Fruit fly (Drosophila melanogaster) whole organism, wandering third instar larva: ENCODE measurements around the gene CG10462.
A peak's percentile ranks its signal among the peaks of the same experiment; 100 is the strongest.

Experiments used
- Abd-B ChIP-seq: fragments of >200 bp; optimal IDR thresholded peaks from 2 replicates; lab custom pipeline; 2017; ENCODE audit warnings: missing biosample characterization, missing genetic modification characterization
- CG32264 ChIP-seq: fragments of 200-800 bp; sonication (Bioruptor generic); optimal IDR thresholded peaks from 2 replicates; lab custom pipeline; 2016; ENCODE audit warnings: missing biosample characterization, missing genetic modification characterization
- CG9705 ChIP-seq: fragments of 200-800 bp; sonication (Bioruptor generic); optimal IDR thresholded peaks from 2 replicates; lab custom pipeline; 2018; ENCODE audit warnings: missing biosample characterization, mild to moderate bottlenecking, missing genetic modification characterization
- CrebA ChIP-seq: fragments of 200-800 bp; sonication (Bioruptor generic); optimal IDR thresholded peaks from 2 replicates; lab custom pipeline; 2016; ENCODE audit warnings: missing biosample characterization, mild to moderate bottlenecking, missing genetic modification characterization, borderline replicate concordance
- Dfd ChIP-seq: fragments of >200 bp; optimal IDR thresholded peaks from 2 replicates; lab custom pipeline; 2017; ENCODE audit warnings: missing biosample characterization, missing genetic modification characterization
- Dif ChIP-seq: fragments of 200-275, 200-300 bp; sonication (Bioruptor generic); optimal IDR thresholded peaks from 2 replicates; lab custom pipeline; 2018; ENCODE audit warnings: missing biosample characterization, missing genetic modification characterization; ENCODE audit not compliant: partially characterized antibody
- GATAd ChIP-seq: sonication (Bioruptor generic); optimal IDR thresholded peaks from 2 replicates; lab custom pipeline; 2016; ENCODE audit warnings: missing biosample characterization, missing genetic modification characterization
- HLH106 ChIP-seq: fragments of 200-800 bp; optimal IDR thresholded peaks from 3 replicates; lab custom pipeline; 2019; ENCODE audit warnings: missing biosample characterization, mild to moderate bottlenecking, missing genetic modification characterization, moderate library complexity
- Hnf4 ChIP-seq: fragments of 200-800 bp; sonication (Bioruptor generic); optimal IDR thresholded peaks from 2 replicates; lab custom pipeline; 2016; ENCODE audit warnings: missing biosample characterization, mild to moderate bottlenecking, missing genetic modification characterization
- Hr78 ChIP-seq: fragments of >200 bp; optimal IDR thresholded peaks from 2 replicates; lab custom pipeline; 2017; ENCODE audit warnings: missing biosample characterization, missing genetic modification characterization
- Hr83 ChIP-seq: fragments of 200-300 bp; sonication (Bioruptor generic); optimal IDR thresholded peaks from 2 replicates; lab custom pipeline; 2016; ENCODE audit warnings: missing biosample characterization, mild to moderate bottlenecking, missing genetic modification characterization, moderate library complexity; ENCODE audit not compliant: poor library complexity, severe bottlenecking
- Jra ChIP-seq: sonication (Bioruptor generic); optimal IDR thresholded peaks from 2 replicates; lab custom pipeline; 2016; ENCODE audit warnings: missing biosample characterization, missing genetic modification characterization
- Mio ChIP-seq: sonication (Bioruptor generic); optimal IDR thresholded peaks from 2 replicates; lab custom pipeline; 2016; ENCODE audit warnings: missing biosample characterization, missing genetic modification characterization
- Myc ChIP-seq: fragments of >200 bp; optimal IDR thresholded peaks from 2 replicates; lab custom pipeline; 2017
- N ChIP-seq: fragments of >200 bp; optimal IDR thresholded peaks from 2 replicates; lab custom pipeline; 2018; ENCODE audit warnings: missing biosample characterization, missing external identifiers, missing genetic modification characterization
- OdsH ChIP-seq: fragments of 200-800 bp; sonication (Bioruptor generic); optimal IDR thresholded peaks from 2 replicates; lab custom pipeline; 2016; ENCODE audit warnings: missing biosample characterization, mild to moderate bottlenecking, missing genetic modification characterization
- Rel ChIP-seq, 2 experiments: fragments of 200-800 bp; sonication (Bioruptor generic) in 1 of 2; optimal IDR thresholded peaks; 2 replicates in 1 of 2; 3 replicates in 1 of 2; lab custom pipeline; 2016 to 2019; ENCODE audit warnings: mild to moderate bottlenecking in 2 of 2, missing biosample characterization in 2 of 2, missing genetic modification characterization in 2 of 2, moderate library complexity in 1 of 2
- Sp1 ChIP-seq: fragments of 200-800 bp; sonication (Bioruptor generic); optimal IDR thresholded peaks from 3 replicates; lab custom pipeline; 2019; ENCODE audit warnings: missing biosample characterization, mild to moderate bottlenecking, missing genetic modification characterization, moderate library complexity
- Vsx2 ChIP-seq: fragments of 200-300, 225-300 bp; sonication (Bioruptor generic); optimal IDR thresholded peaks from 2 replicates; lab custom pipeline; 2018; ENCODE audit warnings: missing biosample characterization, missing genetic modification characterization; ENCODE audit not compliant: partially characterized antibody
- br ChIP-seq: fragments of 200-800 bp; sonication (Bioruptor generic); optimal IDR thresholded peaks from 2 replicates; lab custom pipeline; 2016; ENCODE audit warnings: missing biosample characterization, missing genetic modification characterization
- brk ChIP-seq: fragments of 200-800 bp; sonication (Bioruptor generic); optimal IDR thresholded peaks from 2 replicates; lab custom pipeline; 2016; ENCODE audit warnings: missing biosample characterization, mild to moderate bottlenecking, missing genetic modification characterization
- dl ChIP-seq, 2 experiments: fragments of 175-275, 200-275 bp in 1 of 2; fragments of 200-275 bp in 1 of 2; sonication (Bioruptor generic); optimal IDR thresholded peaks; lab custom pipeline; 2018; ENCODE audit warnings: mild to moderate bottlenecking in 2 of 2, missing biosample characterization in 2 of 2, missing genetic modification characterization in 2 of 2, moderate library complexity in 2 of 2; ENCODE audit not compliant: partially characterized antibody in 2 of 2, insufficient read depth in 1 of 2
- dmrt93B ChIP-seq: fragments of 200-800 bp; sonication (Bioruptor generic); optimal IDR thresholded peaks from 2 replicates; lab custom pipeline; 2018; ENCODE audit warnings: missing biosample characterization, mild to moderate bottlenecking, missing genetic modification characterization
- dsf ChIP-seq: sonication (Bioruptor generic); optimal IDR thresholded peaks from 2 replicates; lab custom pipeline; 2016; ENCODE audit warnings: missing biosample characterization, missing genetic modification characterization, borderline replicate concordance
- ey ChIP-seq: fragments of 200-800 bp; sonication (Bioruptor generic); optimal IDR thresholded peaks from 2 replicates; lab custom pipeline; 2016; ENCODE audit warnings: missing biosample characterization, missing genetic modification characterization
- foxo ChIP-seq, 2 experiments: fragments of 200-800 bp; sonication (Bioruptor generic); optimal IDR thresholded peaks; 2 replicates in 1 of 2; 3 replicates in 1 of 2; lab custom pipeline; 2016 to 2017; ENCODE audit warnings: missing biosample characterization in 2 of 2, missing genetic modification characterization in 2 of 2
- fru ChIP-seq: fragments of 200-800 bp; sonication (Bioruptor generic); optimal IDR thresholded peaks from 3 replicates; lab custom pipeline; 2016; ENCODE audit warnings: missing biosample characterization, mild to moderate bottlenecking, missing genetic modification characterization
- h ChIP-seq: fragments of 200-800 bp; sonication (Bioruptor generic); optimal IDR thresholded peaks from 3 replicates; lab custom pipeline; 2016; ENCODE audit warnings: missing biosample characterization, mild to moderate bottlenecking, missing genetic modification characterization
- jim ChIP-seq: fragments of 175-275, 200-325 bp; sonication (Bioruptor generic); optimal IDR thresholded peaks from 2 replicates; lab custom pipeline; 2016; ENCODE audit warnings: missing biosample characterization, mild to moderate bottlenecking, missing genetic modification characterization
- lola ChIP-seq: fragments of >200 bp; optimal IDR thresholded peaks from 2 replicates; lab custom pipeline; 2017; ENCODE audit warnings: missing biosample characterization, missing genetic modification characterization
- pan ChIP-seq: fragments of >200 bp; optimal IDR thresholded peaks from 2 replicates; lab custom pipeline; 2017
- psq ChIP-seq: fragments of 200-800 bp; sonication (Bioruptor generic); optimal IDR thresholded peaks from 3 replicates; lab custom pipeline; 2017; ENCODE audit warnings: missing biosample characterization, mild to moderate bottlenecking, missing genetic modification characterization, moderate library complexity
- rgr ChIP-seq: fragments of 200-800 bp; sonication (Bioruptor generic); optimal IDR thresholded peaks from 3 replicates; lab custom pipeline; 2016; ENCODE audit warnings: missing biosample characterization, mild to moderate bottlenecking, missing genetic modification characterization
- sage ChIP-seq: fragments of 200-800 bp; sonication (Bioruptor generic); optimal IDR thresholded peaks from 2 replicates; lab custom pipeline; 2016; ENCODE audit warnings: missing biosample characterization, mild to moderate bottlenecking, missing genetic modification characterization
- sv ChIP-seq: fragments of 200-800 bp; sonication (Bioruptor generic); optimal IDR thresholded peaks from 3 replicates; lab custom pipeline; 2016; ENCODE audit warnings: missing biosample characterization, missing genetic modification characterization
- tai ChIP-seq: sonication (Bioruptor generic); optimal IDR thresholded peaks from 2 replicates; lab custom pipeline; 2016; ENCODE audit warnings: missing biosample characterization, missing genetic modification characterization
- usp ChIP-seq: fragments of >200 bp; optimal IDR thresholded peaks from 2 replicates; lab custom pipeline; 2017; ENCODE audit warnings: missing biosample characterization, missing genetic modification characterization
- woc ChIP-seq: sonication (Bioruptor generic); optimal IDR thresholded peaks from 2 replicates; lab custom pipeline; 2016; ENCODE audit warnings: missing biosample characterization, mild to moderate bottlenecking, missing genetic modification characterization

Gene CG10462

dm6 chr2L:19763773-19764580 lies 28.2 kb upstream of the CG10462 start, which contains the start of gene fbp:
Gene fbp, minus strand, starts transcription at chr2L:19764136.
- TF ChIP-seq Dif (no peak), HLH106 (peak; percentile 72), Jra (no peak), sage (no peak), Rel (GFP tag; optimal IDR thresholded peaks at IDR 0.05; lab: Kevin White, UChicago) (no peak), Rel (tag; optimal IDR thresholded peaks at IDR 0.05; lab: Kevin White, UChicago) (peak; percentile 46), rgr (GFP tag; lab: Kevin White, UChicago) (peak; percentile 71), Sp1 (GFP tag; lab: Kevin White, UChicago) (peak; percentile 82), woc (GFP tag; lab: Kevin White, UChicago) (peak; percentile 53), dl (GFP tag; optimal IDR thresholded peaks at IDR 0.05; lab: Kevin White, UChicago; ENCODE audit: insufficient read depth in 1 of 2, partially characterized antibody in 2 of 2) (peak in 1 of 2 experiments; percentile 3), foxo (GFP tag; optimal IDR thresholded peaks at IDR 0.05; lab: Kevin White, UChicago) (peak in 1 of 2 experiments; percentile 78), sv (GFP tag; lab: Kevin White, UChicago) (peak; percentile 39), jim (peak; percentile 54), pan (lab: Kevin White, UChicago) (no peak), h (GFP tag; lab: Kevin White, UChicago) (peak; percentile 45), Myc (lab: Kevin White, UChicago) (no peak), CG32264 (GFP tag; lab: Kevin White, UChicago) (no peak), Hnf4 (peak; percentile 31), dmrt93B (GFP tag; lab: Kevin White, UChicago) (peak; percentile 74), OdsH (peak; percentile 71), psq (GFP tag; lab: Kevin White, UChicago) (peak; percentile 79), ey (GFP tag; lab: Kevin White, UChicago) (peak; percentile 16), Hr83 (peak; percentile 49), fru (peak; percentile 27)

dm6 chr2L:19763446-19763772 lies 27.6 kb upstream of the CG10462 start:
- TF ChIP-seq psq (GFP tag; lab: Kevin White, UChicago) (no peak), rgr (GFP tag; lab: Kevin White, UChicago) (no peak), sv (GFP tag; lab: Kevin White, UChicago) (no peak)

DNA sequence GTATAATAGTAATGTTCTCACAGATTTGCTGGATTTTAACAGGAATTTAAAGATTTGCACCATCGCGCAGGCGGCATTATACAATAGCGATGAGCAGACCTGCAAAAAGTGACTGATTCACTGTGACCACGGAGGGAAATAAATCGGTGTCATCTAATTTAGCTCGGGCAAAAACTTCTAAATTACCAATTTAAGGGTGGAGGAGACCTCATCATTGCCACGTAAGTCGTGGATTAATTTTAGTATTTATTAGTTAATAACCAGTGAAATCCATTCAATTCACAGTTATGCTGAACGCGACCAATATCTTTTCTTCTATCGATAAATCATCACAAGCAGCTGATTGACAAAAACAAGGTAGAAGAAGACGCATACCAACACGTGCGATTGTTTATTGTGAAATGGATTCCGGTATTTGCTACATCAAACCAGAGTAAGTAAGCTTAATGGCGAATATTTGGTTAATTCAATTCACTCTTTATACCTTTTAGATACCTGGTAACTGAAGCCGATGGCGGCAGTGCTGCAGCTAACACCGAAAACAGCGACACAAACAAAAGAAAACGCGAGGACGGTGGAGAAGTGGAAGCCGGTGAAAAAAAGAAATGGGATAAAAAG lies 22.8 kb upstream of the CG10462 start, which contains the start of the genes CG10628 and Dus3:
CG10628 (minus strand) TSS at position 105 of the 618 bp plus-strand sequence.
Dus3 (plus strand) TSS at position 369 of the 618 bp plus-strand sequence.
- TF ChIP-seq foxo (GFP tag; optimal IDR thresholded peaks at IDR 0.05; lab: Kevin White, UChicago) (peak; percentile 4 to 92), woc (GFP tag; lab: Kevin White, UChicago) (peak; percentile 91), jim (no peak), CrebA (GFP tag; lab: Kevin White, UChicago) (no peak), Myc (lab: Kevin White, UChicago) (peak; percentile 88), N (GFP tag; lab: Kevin White, UChicago) (no peak), tai (GFP tag; lab: Kevin White, UChicago) (no peak), HLH106 (peak; percentile 92), OdsH (peak; percentile 81), Dfd (GFP tag; lab: Kevin White, UChicago) (no peak), Abd-B (GFP tag; lab: Kevin White, UChicago) (no peak), brk (GFP tag; lab: Kevin White, UChicago) (no peak), psq (GFP tag; lab: Kevin White, UChicago) (peak; percentile 71), Mio (no peak), CG32264 (GFP tag; lab: Kevin White, UChicago) (peak; percentile 45), Vsx2 (GFP tag; lab: Kevin White, UChicago) (no peak), rgr (GFP tag; lab: Kevin White, UChicago) (peak; percentile 87), lola (GFP tag; lab: Kevin White, UChicago) (no peak), ey (GFP tag; lab: Kevin White, UChicago) (peak; percentile 87), br (GFP tag; lab: Kevin White, UChicago) (peak; percentile 87), Jra (no peak), dsf (GFP tag; lab: Kevin White, UChicago) (no peak), sage (no peak), CG9705 (peak; percentile 82), GATAd (GFP tag; lab: Kevin White, UChicago) (peak; percentile 17), Hnf4 (no peak), h (GFP tag; lab: Kevin White, UChicago) (peak; percentile 87), dl (GFP tag; optimal IDR thresholded peaks at IDR 0.05; lab: Kevin White, UChicago; ENCODE audit: insufficient read depth in 1 of 2, partially characterized antibody in 2 of 2) (no peak), Dif (no peak), sv (GFP tag; lab: Kevin White, UChicago) (peak; percentile 87), pan (lab: Kevin White, UChicago) (no peak), Sp1 (GFP tag; lab: Kevin White, UChicago) (peak; percentile 84), Hr78 (GFP tag; lab: Kevin White, UChicago) (no peak), usp (GFP tag; lab: Kevin White, UChicago) (no peak), Hr83 (peak; percentile 9), dmrt93B (GFP tag; lab: Kevin White, UChicago) (peak; percentile 82), Rel (GFP tag; optimal IDR thresholded peaks at IDR 0.05; lab: Kevin White, UChicago) (no peak), Rel (tag; optimal IDR thresholded peaks at IDR 0.05; lab: Kevin White, UChicago) (peak; percentile 65), fru (peak; percentile 84)
